Fruit fly (Drosophila melanogaster): ENCODE data around the gene DIP-gamma.

Gene DIP-gamma

dm6 chr3R:28901468-28902163, 68.6 kb downstream of the DIP-gamma start (continued):
- TF ChIP-seq CG18619 (GFP tag; optimal IDR thresholded peaks at IDR 0.05) (no peak), CG6813 (GFP tag; optimal IDR thresholded peaks at IDR 0.05) (no peak), CG13296 (GFP tag; optimal IDR thresholded peaks at IDR 0.05) (no peak), ci (GFP tag; IDR thresholded peaks at IDR 0.05) (no peak), en (GFP tag; optimal IDR thresholded peaks at IDR 0.05) (no peak), sqz (GFP tag; optimal IDR thresholded peaks at IDR 0.05) (no peak), CG9817 (tag; optimal IDR thresholded peaks at IDR 0.05) (no peak), Dip3 (GFP tag; optimal IDR thresholded peaks at IDR 0.05) (no peak), Bdp1 (GFP tag; optimal IDR thresholded peaks at IDR 0.05) (no peak), CG43689 (GFP tag; IDR thresholded peaks at IDR 0.05) (no peak), caup (GFP tag; optimal IDR thresholded peaks at IDR 0.05; ENCODE audit: severe bottlenecking) (no peak), cato (GFP tag; optimal IDR thresholded peaks at IDR 0.05; ENCODE audit: borderline replicate concordance) (no peak), twi (tag; optimal IDR thresholded peaks at IDR 0.05) (no peak), Hr3 (GFP tag; optimal IDR thresholded peaks at IDR 0.05) (no peak), seq (GFP tag; IDR thresholded peaks at IDR 0.05) (no peak), Xrp1 (GFP tag; IDR thresholded peaks at IDR 0.05) (no peak), MBD-R2 (GFP tag; IDR thresholded peaks at IDR 0.05) (no peak), grau (tag; optimal IDR thresholded peaks at IDR 0.05) (peak; percentile 34), CG34376 (GFP tag; optimal IDR thresholded peaks at IDR 0.05) (no peak), CG30020 (tag; optimal IDR thresholded peaks at IDR 0.05) (no peak), Med (GFP tag) (peak; percentile 6), CG11695 (GFP tag; IDR thresholded peaks at IDR 0.05) (no peak), kay (GFP tag; optimal IDR thresholded peaks at IDR 0.05) (no peak), odd (GFP tag; optimal IDR thresholded peaks at IDR 0.05) (no peak), Dll (GFP tag; IDR thresholded peaks at IDR 0.05; ENCODE audit: partially characterized antibody) (no peak), zfh1 (GFP tag; IDR thresholded peaks at IDR 0.05) (no peak), CG17359 (tag; optimal IDR thresholded peaks at IDR 0.05) (no peak), grn (GFP tag; optimal IDR thresholded peaks at IDR 0.05) (peak; percentile 97), CG7357 (GFP tag; IDR thresholded peaks at IDR 0.05) (no peak), CG1233 (GFP tag; optimal IDR thresholded peaks at IDR 0.05) (no peak), mirr (GFP tag; optimal IDR thresholded peaks at IDR 0.05) (peak; percentile 57), CG13287 (GFP tag; IDR thresholded peaks at IDR 0.05; ENCODE audit: partially characterized antibody) (no peak), D (optimal IDR thresholded peaks at IDR 0.05) (peak; percentile 22), D (GFP tag; optimal IDR thresholded peaks at IDR 0.05) (no peak), pzg (GFP tag; optimal IDR thresholded peaks at IDR 0.05) (no peak), Ets65A (GFP tag) (peak; percentile 71), crol (GFP tag; IDR thresholded peaks at IDR 0.05) (peak; percentile 63; the same call in 1 of the 2 replicates), CG2199 (GFP tag; IDR thresholded peaks at IDR 0.05) (no peak), CG3065 (GFP tag; optimal IDR thresholded peaks at IDR 0.05) (no peak), eyg (GFP tag; optimal IDR thresholded peaks at IDR 0.05) (no peak), Rfx (GFP tag; IDR thresholded peaks at IDR 0.05) (no peak), ind (GFP tag; optimal IDR thresholded peaks at IDR 0.05) (no peak), chinmo (GFP tag; IDR thresholded peaks at IDR 0.05; ENCODE audit: partially characterized antibody) (peak; percentile 56; the same call in 1 of the 4 replicates), CG11723 (GFP tag; optimal IDR thresholded peaks at IDR 0.05) (no peak), wdn (GFP tag; IDR thresholded peaks at IDR 0.05) (no peak), CG14441 (GFP tag; IDR thresholded peaks at IDR 0.05) (no peak), CG15696 (tag; optimal IDR thresholded peaks at IDR 0.05) (no peak), az2 (GFP tag; optimal IDR thresholded peaks at IDR 0.05) (no peak), CG8290 (GFP tag; optimal IDR thresholded peaks at IDR 0.05) (no peak), CG8290 (tag; optimal IDR thresholded peaks at IDR 0.05) (no peak), klu (GFP tag; IDR thresholded peaks at IDR 0.05) (no peak), CG7745 (tag; optimal IDR thresholded peaks at IDR 0.05) (no peak)

Measured in whole organism, embryonic.